Worm (Caenorhabditis elegans): ENCODE measurements around the gene K03A11.5.

Gene K03A11.5

ce11 chrX:13104966-13105365, 41.6 kb downstream of the K03A11.5 start, which contains the start of gene F17H10.1 (continued):
- TF ChIP-seq lin-35 (GFP tag; optimal IDR thresholded peaks at IDR 0.05) (peak; percentile 50 to 81), snpc-4 (tag; optimal IDR thresholded peaks at IDR 0.05) (peak; percentile 3), C34B4.2 (tag; optimal IDR thresholded peaks at IDR 0.05) (no peak), ces-1 (GFP tag; optimal IDR thresholded peaks at IDR 0.05) (no peak), dpl-1 (GFP tag; optimal IDR thresholded peaks at IDR 0.05) (peak; percentile 17 to 47 (median 42)), blmp-1 (tag; optimal IDR thresholded peaks at IDR 0.05) (peak; percentile 97), fkh-8 (tag; optimal IDR thresholded peaks at IDR 0.05) (peak; percentile 44), pag-3 (tag; optimal IDR thresholded peaks at IDR 0.05; ENCODE audit: borderline replicate concordance, insufficient read depth) (peak; percentile 28)

DNA sequence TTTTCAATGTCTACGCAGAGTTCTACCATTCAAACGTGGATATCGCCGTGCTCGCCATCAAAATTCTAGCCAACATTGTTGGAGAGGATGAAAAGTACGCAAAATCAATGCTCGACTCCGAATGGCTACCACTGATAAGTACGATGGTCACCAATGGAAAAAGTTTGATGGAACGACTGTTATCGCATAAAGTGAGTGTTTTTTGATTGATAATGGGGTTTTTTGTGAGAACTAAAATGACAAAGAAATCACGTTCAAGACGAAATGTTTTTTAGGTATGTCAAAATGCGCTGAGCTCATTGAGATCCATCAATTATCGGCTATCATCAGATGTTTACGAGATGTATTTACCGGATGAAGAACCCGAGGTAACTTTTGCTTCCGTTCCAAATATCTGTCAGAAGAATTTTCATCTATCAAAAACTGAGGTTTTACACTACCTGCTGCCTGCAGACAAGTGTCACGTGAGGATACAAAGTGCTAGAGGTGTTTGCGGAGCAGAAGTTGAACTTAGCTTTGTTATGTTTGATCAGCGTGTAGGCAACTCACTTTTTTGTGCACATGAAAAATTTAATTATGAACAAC, 42.9 kb downstream of the K03A11.5 start:
- peak in 1 of 2 experiments; percentile 49 for TF ChIP-seq mdl-1 (tag; optimal IDR thresholded peaks at IDR 0.05)
- TF ChIP-seq nhr-90 (tag; optimal IDR thresholded peaks at IDR 0.05; ENCODE audit: poor library complexity) = no peak
- no peak for TF ChIP-seq unc-98 (GFP tag; IDR thresholded peaks at IDR 0.05)
- peak; percentile 41 for TF ChIP-seq nhr-20 (tag; optimal IDR thresholded peaks at IDR 0.05)
- TF ChIP-seq nhr-84 (tag; optimal IDR thresholded peaks at IDR 0.05) = no peak
- peak; percentile 7 for TF ChIP-seq elt-2 (tag; optimal IDR thresholded peaks at IDR 0.05)
- peak; percentile 81 for TF ChIP-seq nhr-71 (tag; optimal IDR thresholded peaks at IDR 0.05)
- TF ChIP-seq grh-1 (GFP tag; IDR thresholded peaks at IDR 0.05) = no peak
- TF ChIP-seq ztf-4 (tag; optimal IDR thresholded peaks at IDR 0.05) = peak; percentile 49
- TF ChIP-seq rnt-1 (tag; optimal IDR thresholded peaks at IDR 0.05) = peak; percentile 34
- TF ChIP-seq snu-23 (GFP tag; optimal IDR thresholded peaks at IDR 0.05) = peak; percentile 32
- peak; percentile 50 for TF ChIP-seq lin-14 (GFP tag; optimal IDR thresholded peaks at IDR 0.05)

DNA sequence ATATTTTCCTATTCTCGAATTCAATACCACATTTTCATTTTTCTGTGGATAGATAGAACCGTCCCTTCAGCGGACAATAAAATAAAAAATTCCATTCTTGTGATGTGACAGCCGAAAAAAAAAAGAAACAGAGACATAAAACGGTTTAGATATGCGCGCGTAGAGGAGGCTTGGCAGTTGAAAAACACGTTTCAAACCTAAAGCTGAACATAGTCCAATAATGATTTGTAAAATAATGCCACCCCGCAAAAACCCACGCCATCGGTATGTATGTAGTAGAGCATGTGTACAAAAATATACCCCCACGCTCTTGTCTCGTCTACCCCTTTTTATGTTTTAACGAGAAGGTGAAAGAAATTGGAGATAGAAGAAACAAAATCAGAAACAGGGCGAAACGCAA, 45.3 kb downstream of the K03A11.5 start:
- TF ChIP-seq pax-3 (tag; optimal IDR thresholded peaks at IDR 0.05) = no peak
- TF ChIP-seq zag-1 (tag; optimal IDR thresholded peaks at IDR 0.05) = no peak
- peak; percentile 48 for TF ChIP-seq nhr-85 (tag)
- TF ChIP-seq grh-1 (GFP tag; IDR thresholded peaks at IDR 0.05) = no peak
- TF ChIP-seq unc-98 (GFP tag; IDR thresholded peaks at IDR 0.05) = no peak
- no peak for TF ChIP-seq unc-30 (tag; optimal IDR thresholded peaks at IDR 0.05)
- TF ChIP-seq rnt-1 (tag; optimal IDR thresholded peaks at IDR 0.05) = no peak
- TF ChIP-seq nhr-19 (GFP tag; conservative IDR thresholded peaks at IDR 0.05) = no peak
- TF ChIP-seq lir-3 (tag; optimal IDR thresholded peaks at IDR 0.05; ENCODE audit: poor library complexity) = no peak
- TF ChIP-seq aha-1 (tag; optimal IDR thresholded peaks at IDR 0.05) = no peak
- peak; percentile 3 for TF ChIP-seq nhr-90 (tag; optimal IDR thresholded peaks at IDR 0.05; ENCODE audit: poor library complexity)
- TF ChIP-seq lsy-2 (tag; optimal IDR thresholded peaks at IDR 0.05) = no peak
- TF ChIP-seq nhr-20 (tag; optimal IDR thresholded peaks at IDR 0.05) = peak; percentile 6
- no peak for TF ChIP-seq C04F5.9 (tag; optimal IDR thresholded peaks at IDR 0.05)
- no peak for TF ChIP-seq ztf-4 (tag; optimal IDR thresholded peaks at IDR 0.05)
- TF ChIP-seq nhr-237 (tag; optimal IDR thresholded peaks at IDR 0.05) = no peak
- no peak for TF ChIP-seq ets-5 (GFP tag; IDR thresholded peaks at IDR 0.05)
- no peak for TF ChIP-seq nhr-12 (tag; optimal IDR thresholded peaks at IDR 0.05)
- no peak for TF ChIP-seq egl-13 (tag; optimal IDR thresholded peaks at IDR 0.05)
- TF ChIP-seq efl-1 (optimal IDR thresholded peaks at IDR 0.05) = no peak
- no peak for TF ChIP-seq efl-1 (GFP tag; optimal IDR thresholded peaks at IDR 0.05 in 1 of 2)
- no peak for TF ChIP-seq lin-15B (tag; optimal IDR thresholded peaks at IDR 0.05)
- no peak for TF ChIP-seq nhr-76 (tag; optimal IDR thresholded peaks at IDR 0.05)
- no peak for TF ChIP-seq C16A3.4 (tag; optimal IDR thresholded peaks at IDR 0.05)
- TF ChIP-seq hlh-4 (tag; optimal IDR thresholded peaks at IDR 0.05) = no peak
- TF ChIP-seq unc-86 (tag; optimal IDR thresholded peaks at IDR 0.05) = no peak
- no peak for TF ChIP-seq Y116A8C.19 (tag; optimal IDR thresholded peaks at IDR 0.05; ENCODE audit: borderline replicate concordance)
- no peak for TF ChIP-seq nhr-47 (tag; optimal IDR thresholded peaks at IDR 0.05)
- TF ChIP-seq fkh-4 (tag; optimal IDR thresholded peaks at IDR 0.05; ENCODE audit: borderline replicate concordance) = no peak
- no peak for TF ChIP-seq tlp-1 (tag; optimal IDR thresholded peaks at IDR 0.05)
- no peak for TF ChIP-seq snpc-4 (tag; optimal IDR thresholded peaks at IDR 0.05)
- TF ChIP-seq nhr-11 (tag; optimal IDR thresholded peaks at IDR 0.05) = no peak
- TF ChIP-seq jun-1 (tag; optimal IDR thresholded peaks at IDR 0.05) = no peak
- TF ChIP-seq elt-3 (tag; optimal IDR thresholded peaks at IDR 0.05) = no peak
- no peak for TF ChIP-seq ceh-63 (GFP tag; optimal IDR thresholded peaks at IDR 0.05)
- TF ChIP-seq F16B12.6 (tag; optimal IDR thresholded peaks at IDR 0.05) = no peak
